Worm (Caenorhabditis elegans) whole organism, L3 larva: Measurements from ENCODE around the gene srp-6.

ENCODE experiments used
- egl-5 ChIP-seq: fragments of 150-350 bp; optimal IDR thresholded peaks from 2 replicates; lab custom pipeline; 2017; ENCODE audit warnings: missing biosample characterization, missing genetic modification reagents, missing genetic modification characterization, inconsistent platforms
- elt-2 ChIP-seq: sonication (generic microtip); optimal IDR thresholded peaks from 2 replicates; lab custom pipeline; 2016; ENCODE audit warnings: missing genetic modification reagents, mild to moderate bottlenecking, missing genetic modification characterization, missing compliant biosample characterization
- jun-1 ChIP-seq: fragments of 150-350 bp; optimal IDR thresholded peaks from 2 replicates; lab custom pipeline; 2014; ENCODE audit warnings: missing biosample characterization, missing genetic modification reagents, missing genetic modification characterization
- lin-39 ChIP-seq: fragments of 150-350 bp; optimal IDR thresholded peaks from 2 replicates; lab custom pipeline; 2018; ENCODE audit warnings: missing biosample characterization, missing genetic modification reagents, missing genetic modification characterization
- nfya-1 ChIP-seq: sonication (generic microtip); optimal IDR thresholded peaks from 2 replicates; lab custom pipeline; 2017; ENCODE audit warnings: missing genetic modification characterization, mild to moderate bottlenecking, missing compliant biosample characterization, antibody characterized with exemption, moderate library complexity; ENCODE audit not compliant: insufficient read depth
- nhr-23 ChIP-seq: fragments of 150-350 bp; optimal IDR thresholded peaks from 2 replicates; lab custom pipeline; 2014; ENCODE audit warnings: missing biosample characterization, missing genetic modification reagents, missing genetic modification characterization
- nhr-28 ChIP-seq: fragments of 150-350 bp; optimal IDR thresholded peaks from 2 replicates; lab custom pipeline; 2014; ENCODE audit warnings: missing biosample characterization, missing genetic modification characterization
- nhr-67 ChIP-seq: fragments of 150-350 bp; optimal IDR thresholded peaks from 2 replicates; lab custom pipeline; 2014; ENCODE audit warnings: missing biosample characterization, missing genetic modification characterization
- snpc-4 ChIP-seq: fragments of 150-350 bp; optimal IDR thresholded peaks from 2 replicates; lab custom pipeline; 2014; ENCODE audit warnings: missing biosample characterization, missing genetic modification characterization
- unc-62 ChIP-seq: fragments of 150-350 bp; sonication (generic microtip); optimal IDR thresholded peaks from 4 replicates; lab custom pipeline; 2014; ENCODE audit warnings: missing biosample characterization, missing genetic modification reagents, missing genetic modification characterization

DNA sequence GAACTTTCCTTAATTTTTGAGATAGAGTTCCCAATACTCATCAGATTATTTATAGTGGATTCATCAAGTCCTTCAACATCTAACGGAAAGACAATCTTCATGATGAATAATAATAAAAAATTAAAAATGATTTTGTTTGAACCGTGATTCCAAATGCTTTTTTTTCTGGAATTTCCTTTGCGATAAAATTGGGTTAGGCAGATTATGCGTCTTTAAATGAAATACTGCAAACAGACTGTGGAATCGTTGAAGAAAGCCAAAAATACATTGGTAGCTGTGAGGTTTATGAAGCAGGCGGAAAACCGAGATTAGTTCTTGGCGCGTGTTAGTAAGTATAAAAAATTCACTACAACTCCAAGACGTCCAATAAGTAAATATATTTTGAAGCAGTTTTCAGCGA lies 40.7 kb upstream of the srp-6 start, which contains the start of gene srw-68:
- TF ChIP-seq unc-62 (GFP tag; lab: Kevin White, UChicago) (no peak), nhr-67 (no peak), nfya-1 (tag; lab: Kevin White, UChicago) (no peak), elt-2 (tag; lab: Kevin White, UChicago) (no peak), snpc-4 (tag; lab: Kevin White, UChicago) (no peak), jun-1 (tag; lab: Kevin White, UChicago) (no peak), nhr-28 (tag; lab: Kevin White, UChicago) (no peak), lin-39 (no peak), nhr-23 (tag; lab: Kevin White, UChicago) (no peak), egl-5 (tag; lab: Kevin White, UChicago) (no peak)
